Fruit fly (Drosophila melanogaster): Measurements from ENCODE around the gene CG46281.

The CG46281 gene

DNA sequence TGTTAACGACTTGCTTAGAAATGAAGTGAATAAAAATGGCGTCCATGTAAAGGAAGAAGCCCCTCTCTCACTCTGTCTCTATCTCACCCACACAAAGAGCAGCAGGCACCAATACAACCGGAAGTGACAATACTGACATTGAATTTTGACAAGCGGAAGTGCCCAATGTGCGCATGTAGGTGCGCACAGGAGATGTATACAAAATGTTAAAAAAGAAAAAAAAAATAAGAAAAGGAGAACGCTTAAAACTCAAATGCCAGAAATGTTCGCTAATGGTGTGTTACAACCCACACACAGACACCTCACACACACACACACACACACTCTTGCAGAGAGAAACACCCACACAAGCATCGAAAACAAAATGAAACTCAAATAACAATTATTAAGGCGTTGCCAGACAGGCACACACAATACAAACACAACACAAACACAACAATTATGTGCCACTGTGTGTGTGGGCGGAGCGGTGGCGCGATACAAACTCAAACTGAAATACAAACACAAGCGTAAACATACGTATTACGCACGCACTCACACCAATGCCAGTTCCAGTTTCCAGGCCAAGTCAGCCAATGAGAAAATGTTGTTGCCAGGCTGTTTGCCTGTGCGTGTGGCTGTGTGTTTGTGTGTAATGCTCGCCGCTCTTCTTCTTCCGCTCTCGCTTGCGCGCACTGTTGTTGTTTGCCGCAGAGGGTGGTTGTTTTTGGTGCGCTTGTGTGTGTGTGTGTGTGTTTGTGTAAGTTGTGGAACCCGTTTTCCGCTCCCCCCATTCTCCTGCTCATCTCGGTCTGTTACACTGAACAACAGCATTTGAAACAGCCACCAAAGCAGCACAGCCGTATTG, 33.9 kb upstream of the CG46281 start (continued):
- TF ChIP-seq Stat92E (GFP tag; optimal IDR thresholded peaks at IDR 0.05) (peak in 2 of 3 experiments; percentile 38 to 67), Nf-YC (tag; optimal IDR thresholded peaks at IDR 0.05) (peak; percentile 100), CG11456 (GFP tag; IDR thresholded peaks at IDR 0.05) (no peak), CG17912 (GFP tag; optimal IDR thresholded peaks at IDR 0.05) (no peak), HLHmδ (GFP tag; optimal IDR thresholded peaks at IDR 0.05) (no peak), CG12391 (tag; optimal IDR thresholded peaks at IDR 0.05) (no peak), onecut (GFP tag; IDR thresholded peaks at IDR 0.05) (no peak), Side (GFP tag; optimal IDR thresholded peaks at IDR 0.05) (no peak), CG6654 (GFP tag; optimal IDR thresholded peaks at IDR 0.05) (no peak), Dip2 (GFP tag; IDR thresholded peaks at IDR 0.05) (no peak), CG9727 (GFP tag; optimal IDR thresholded peaks at IDR 0.05) (peak; percentile 48), CG14050 (GFP tag; IDR thresholded peaks at IDR 0.05) (no peak), CG10654 (GFP tag; optimal IDR thresholded peaks at IDR 0.05) (no peak), ERR (GFP tag; optimal IDR thresholded peaks at IDR 0.05) (no peak), CG3281 (GFP tag; optimal IDR thresholded peaks at IDR 0.05) (no peak), CG11093 (GFP tag; IDR thresholded peaks at IDR 0.05) (no peak), CG3065 (GFP tag; optimal IDR thresholded peaks at IDR 0.05) (no peak), jigr1 (GFP tag; IDR thresholded peaks at IDR 0.05) (no peak), CG5180 (GFP tag; optimal IDR thresholded peaks at IDR 0.05) (no peak), B-H1 (GFP tag; IDR thresholded peaks at IDR 0.05) (no peak), chn (GFP tag; optimal IDR thresholded peaks at IDR 0.05) (no peak), CG16815 (GFP tag; optimal IDR thresholded peaks at IDR 0.05) (no peak), pan (optimal IDR thresholded peaks at IDR 0.05) (no peak), pan (GFP tag; optimal IDR thresholded peaks at IDR 0.05 in 1 of 2, IDR thresholded peaks at IDR 0.05 in 1 of 2) (peak in 1 of 2 experiments; percentile 22), CG8290 (GFP tag; optimal IDR thresholded peaks at IDR 0.05) (no peak), CG8290 (tag; optimal IDR thresholded peaks at IDR 0.05) (no peak), Max (GFP tag; optimal IDR thresholded peaks at IDR 0.05) (no peak), tap (tag; optimal IDR thresholded peaks at IDR 0.05) (no peak), unpg (GFP tag; optimal IDR thresholded peaks at IDR 0.05) (no peak), CG11695 (GFP tag; IDR thresholded peaks at IDR 0.05) (no peak), CG12104 (GFP tag; optimal IDR thresholded peaks at IDR 0.05) (no peak), CG11723 (GFP tag; optimal IDR thresholded peaks at IDR 0.05) (no peak), hbn (GFP tag; IDR thresholded peaks at IDR 0.05; ENCODE audit: partially characterized antibody) (0 out of 2 replicates have a peak, but pooled peaks have one; percentile 27), Bdp1 (GFP tag; optimal IDR thresholded peaks at IDR 0.05) (no peak), oc (tag; optimal IDR thresholded peaks at IDR 0.05) (peak; percentile 53), Ssrp (tag; optimal IDR thresholded peaks at IDR 0.05) (no peak), CG8281 (tag; optimal IDR thresholded peaks at IDR 0.05) (no peak), CG2129 (GFP tag; IDR thresholded peaks at IDR 0.05; ENCODE audit: partially characterized antibody) (no peak), ara (GFP tag; IDR thresholded peaks at IDR 0.05) (no peak), Dref (GFP tag; IDR thresholded peaks at IDR 0.05) (no peak), org-1 (GFP tag; optimal IDR thresholded peaks at IDR 0.05) (no peak), disco-r (GFP tag; optimal IDR thresholded peaks at IDR 0.05) (no peak), CG12299 (tag; optimal IDR thresholded peaks at IDR 0.05) (no peak), GATAe (GFP tag; conservative IDR thresholded peaks at IDR 0.05) (no peak), CG16863 (GFP tag; optimal IDR thresholded peaks at IDR 0.05) (peak; percentile 26), CG15514 (GFP tag; optimal IDR thresholded peaks at IDR 0.05) (no peak), ase (GFP tag; IDR thresholded peaks at IDR 0.05) (no peak), Med (GFP tag) (peak; percentile 83), CG9817 (tag; optimal IDR thresholded peaks at IDR 0.05) (no peak), CG18476 (GFP tag; optimal IDR thresholded peaks at IDR 0.05) (no peak)

Measured in whole organism, embryonic.